Worm (Caenorhabditis elegans): Measurements from ENCODE around the gene fbxb-43.
"Not testable (repeated sequence)": the region's sequence is repeated elsewhere in the genome, so short reads cannot be mapped to it uniquely, and the experiment has no call there.

The fbxb-43 gene

DNA sequence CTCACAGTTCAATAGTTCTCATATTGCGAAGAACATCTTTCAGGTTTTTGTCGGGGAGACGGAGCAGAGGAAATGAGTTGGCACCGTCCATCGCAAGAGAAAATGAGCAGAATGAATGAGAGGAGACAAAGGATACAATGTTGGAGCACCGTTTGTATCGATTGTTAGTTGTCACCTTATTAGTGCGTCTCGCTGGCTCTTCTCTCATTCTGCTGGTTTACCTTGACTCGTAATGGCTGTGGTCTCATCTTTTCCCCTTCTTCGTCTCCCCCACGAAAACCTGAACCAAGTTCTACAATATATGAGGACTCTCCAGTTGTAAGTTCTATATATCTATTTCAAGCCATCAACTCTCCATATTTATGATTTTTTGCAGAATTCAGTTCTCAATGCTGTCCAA lies 20.2 kb downstream of the fbxb-43 start, which contains the start of the genes fbxb-54 and fbxb-50:
Gene fbxb-54, minus strand, starts transcription at position 101 of the 400 bp plus-strand sequence.
Gene fbxb-50, plus strand, starts transcription at position 227 of the 400 bp plus-strand sequence.
- TF ChIP-seq nhr-111 (GFP tag; optimal IDR thresholded peaks at IDR 0.05); nhr-77 (tag; optimal IDR thresholded peaks at IDR 0.05); lin-13 (GFP tag; optimal IDR thresholded peaks at IDR 0.05): not testable (repeated sequence)

ce11 chrII:1560839-1561238 lies 24.8 kb downstream of the fbxb-43 start:
- TF ChIP-seq mep-1 (tag; optimal IDR thresholded peaks at IDR 0.05) = no peak
- TF ChIP-seq unc-62 (GFP tag; optimal IDR thresholded peaks at IDR 0.05 in 1 of 2) = peak in 1 of 2 experiments; percentile 41
- no peak for TF ChIP-seq unc-62 (tag; optimal IDR thresholded peaks at IDR 0.05)

DNA sequence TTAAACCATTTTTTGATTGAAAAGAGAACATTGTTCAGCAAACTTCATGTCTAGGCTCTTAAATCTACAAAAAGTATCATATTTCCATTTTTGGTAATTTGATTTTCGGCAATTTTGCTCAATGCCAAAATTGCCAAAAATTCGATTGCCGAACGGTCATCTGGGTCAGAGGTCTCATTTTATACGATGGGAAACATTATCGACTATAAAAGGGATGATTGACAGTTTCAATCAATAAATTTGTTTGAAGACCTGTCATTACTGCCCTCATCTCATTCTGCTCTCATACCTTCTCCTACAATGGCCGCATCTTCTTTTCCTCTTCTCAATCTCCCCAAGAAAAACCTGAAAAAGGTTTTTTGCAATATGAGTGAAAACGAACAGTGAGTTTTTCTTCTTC lies 25.8 kb downstream of the fbxb-43 start, which contains the start of gene K05F6.14:
Gene K05F6.14, plus strand, starts transcription at position 301 of the 400 bp plus-strand sequence.
- no peak for TF ChIP-seq lin-29 (GFP tag; IDR thresholded peaks at IDR 0.05)
- TF ChIP-seq spr-3 (GFP tag; optimal IDR thresholded peaks at IDR 0.05) = no peak
- no peak for TF ChIP-seq ama-1 (optimal IDR thresholded peaks at IDR 0.05)
- no peak for TF ChIP-seq lim-7 (GFP tag; IDR thresholded peaks at IDR 0.05)

ce11 chrII:1567646-1568045 lies 31.6 kb downstream of the fbxb-43 start, which contains the start of gene K05F6.8:
Gene K05F6.8, minus strand, starts transcription at chrII:1567746.
- TF ChIP-seq ZK546.5 (tag; optimal IDR thresholded peaks at IDR 0.05) = no peak
- TF ChIP-seq snpc-1.2 (GFP tag; IDR thresholded peaks at IDR 0.05) = no peak
- no peak for TF ChIP-seq Y105C5A.15 (GFP tag; IDR thresholded peaks at IDR 0.05)
- no peak for TF ChIP-seq dmd-8 (GFP tag; IDR thresholded peaks at IDR 0.05)
- TF ChIP-seq F49E8.2 (tag; optimal IDR thresholded peaks at IDR 0.05; ENCODE audit: borderline replicate concordance) = no peak
- no peak for TF ChIP-seq F37D6.2 (tag; optimal IDR thresholded peaks at IDR 0.05)
- TF ChIP-seq ceh-44 (GFP tag; IDR thresholded peaks at IDR 0.05) = no peak
- no peak for TF ChIP-seq T20F7.1 (GFP tag; optimal IDR thresholded peaks at IDR 0.05)
- no peak for TF ChIP-seq nhr-6 (tag; optimal IDR thresholded peaks at IDR 0.05)
- TF ChIP-seq lin-38 (GFP tag; IDR thresholded peaks at IDR 0.05) = no peak
- no peak for TF ChIP-seq daf-19 (GFP tag; conservative IDR thresholded peaks at IDR 0.05)
- TF ChIP-seq hif-1 (tag; optimal IDR thresholded peaks at IDR 0.05) = no peak
- no peak for TF ChIP-seq F44E2.7 (GFP tag; IDR thresholded peaks at IDR 0.05)
- TF ChIP-seq aly-2 (tag; optimal IDR thresholded peaks at IDR 0.05) = no peak
- no peak for TF ChIP-seq lin-39 (tag; optimal IDR thresholded peaks at IDR 0.05)
- no peak for TF ChIP-seq pqm-1 (tag; optimal IDR thresholded peaks at IDR 0.05)

DNA sequence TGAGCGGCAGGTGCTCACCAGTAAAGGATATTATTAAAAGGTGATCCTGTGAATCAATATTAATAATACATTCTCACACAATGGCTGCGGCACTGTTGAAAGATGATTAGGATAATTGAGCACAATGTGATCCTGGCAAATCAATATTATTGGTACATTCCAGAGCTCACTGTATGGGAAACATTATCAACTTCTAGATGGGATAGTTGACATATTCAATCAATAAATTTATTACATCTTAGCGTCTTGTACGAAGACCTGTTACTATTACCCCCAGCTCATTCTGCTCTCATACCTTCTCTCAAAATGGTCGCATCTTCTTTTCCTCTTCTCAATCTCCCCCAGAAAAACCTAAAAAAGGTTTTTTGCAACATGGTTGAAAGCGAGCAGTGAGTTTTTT lies 32.2 kb downstream of the fbxb-43 start, which contains the start of gene fbxb-49:
Gene fbxb-49, plus strand, starts transcription at position 301 of the 400 bp plus-strand sequence.
- TF ChIP-seq aha-1 (tag) (peak; percentile 71), unc-62 (GFP tag; optimal IDR thresholded peaks at IDR 0.05 in 1 of 2) (no peak), unc-62 (tag; optimal IDR thresholded peaks at IDR 0.05) (no peak)

ce11 chrII:1571032-1571431 lies 35.0 kb downstream of the fbxb-43 start, which contains the start of gene fbxb-46:
Gene fbxb-46, minus strand, starts transcription at chrII:1571132.
- TF ChIP-seq ZK546.5 (tag; optimal IDR thresholded peaks at IDR 0.05) (no peak), lin-15B (tag; optimal IDR thresholded peaks at IDR 0.05) (no peak), F10B5.3 (tag; optimal IDR thresholded peaks at IDR 0.05) (no peak), ceh-20 (GFP tag; IDR thresholded peaks at IDR 0.05) (no peak), hmg-1.1 (GFP tag; IDR thresholded peaks at IDR 0.05) (no peak), lin-29 (GFP tag; IDR thresholded peaks at IDR 0.05) (no peak), spr-3 (GFP tag; optimal IDR thresholded peaks at IDR 0.05) (no peak), dmd-9 (GFP tag; IDR thresholded peaks at IDR 0.05) (no peak), nhr-76 (tag; optimal IDR thresholded peaks at IDR 0.05) (no peak), hlh-11 (tag; optimal IDR thresholded peaks at IDR 0.05) (no peak), tra-1 (GFP tag; IDR thresholded peaks at IDR 0.05) (no peak), ama-1 (optimal IDR thresholded peaks at IDR 0.05) (no peak), hlh-30 (tag; optimal IDR thresholded peaks at IDR 0.05; ENCODE audit: insufficient read depth) (no peak), unc-39 (tag; optimal IDR thresholded peaks at IDR 0.05) (no peak), Y75B8A.6 (GFP tag; IDR thresholded peaks at IDR 0.05) (no peak), nhr-10 (tag; optimal IDR thresholded peaks at IDR 0.05) (no peak)

All from whole organism, L4 larva.